Fruit fly (Drosophila melanogaster): ENCODE measurements around the gene CG33985.

DNA sequence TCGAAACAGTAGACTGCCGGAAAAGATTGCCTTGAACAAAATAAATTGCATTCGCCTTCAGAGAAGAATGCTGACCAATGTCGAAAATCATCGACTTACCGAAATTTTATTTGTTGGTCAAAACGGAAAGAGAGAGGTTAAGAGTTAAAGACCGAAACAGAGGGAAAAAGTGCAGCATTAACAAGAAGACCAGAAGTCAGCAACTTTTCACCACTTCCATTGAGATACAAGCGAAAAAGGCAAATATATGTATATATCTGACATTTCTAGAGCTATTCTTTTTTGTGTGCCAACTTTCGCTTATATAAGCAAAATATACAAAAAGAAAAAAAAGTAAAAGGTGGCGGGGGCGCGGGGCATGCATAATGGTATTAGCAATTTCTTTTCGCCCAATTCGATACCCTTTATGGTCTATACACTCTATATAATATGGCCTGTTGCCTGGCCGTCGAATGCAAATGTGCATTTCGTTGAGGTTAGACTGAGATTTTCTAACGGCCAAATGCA, 13.3 kb upstream of the CG33985 start:
- TF ChIP-seq pan (optimal IDR thresholded peaks at IDR 0.05) (no peak), N (GFP tag; optimal IDR thresholded peaks at IDR 0.05) (no peak), Hr78 (GFP tag; optimal IDR thresholded peaks at IDR 0.05) (no peak), jim (GFP tag; optimal IDR thresholded peaks at IDR 0.05) (no peak)
